Fruit fly (Drosophila melanogaster): ENCODE results near the gene cad.

The cad gene

DNA sequence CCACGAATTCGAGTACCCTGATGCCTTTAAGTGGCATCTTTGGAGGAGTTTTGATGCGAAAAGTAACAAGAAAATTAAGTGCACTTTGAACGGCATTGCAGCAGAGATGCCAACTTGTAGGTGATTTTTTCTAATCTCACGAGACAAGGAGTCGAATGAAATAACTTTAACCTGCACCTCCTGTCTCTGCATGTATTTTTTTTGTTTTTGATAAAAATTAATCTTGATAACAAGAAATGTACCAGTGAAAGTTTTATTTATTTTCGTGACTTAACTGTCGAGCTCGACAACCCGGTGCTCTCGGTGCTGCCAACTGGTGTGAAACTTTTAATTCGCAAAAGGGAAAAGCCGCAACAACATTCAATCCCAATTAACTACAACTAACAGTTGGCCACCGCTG, 18.4 kb upstream of the cad start, which contains the start of the genes Amacr and Ns4 (continued):
- no peak for TF ChIP-seq fru (optimal IDR thresholded peaks at IDR 0.05)
- TF ChIP-seq Sox102F (GFP tag; optimal IDR thresholded peaks at IDR 0.05), result no peak
- peak; percentile 66 for TF ChIP-seq grau (tag; optimal IDR thresholded peaks at IDR 0.05)
- no peak for TF ChIP-seq hbn (GFP tag; IDR thresholded peaks at IDR 0.05; ENCODE audit: partially characterized antibody)
- TF ChIP-seq CG30403 (GFP tag; optimal IDR thresholded peaks at IDR 0.05), result peak; percentile 71
- TF ChIP-seq danr (GFP tag; IDR thresholded peaks at IDR 0.05), result no peak
- TF ChIP-seq tio (GFP tag; optimal IDR thresholded peaks at IDR 0.05), result peak; percentile 16
- TF ChIP-seq her (GFP tag; optimal IDR thresholded peaks at IDR 0.05), result peak; percentile 47
- peak; percentile 78 for TF ChIP-seq slbo (GFP tag; IDR thresholded peaks at IDR 0.05)
- TF ChIP-seq hb (GFP tag; IDR thresholded peaks at IDR 0.05; ENCODE audit: partially characterized antibody), result no peak
- TF ChIP-seq trh (GFP tag; optimal IDR thresholded peaks at IDR 0.05), result no peak
- no peak for TF ChIP-seq sr (GFP tag; IDR thresholded peaks at IDR 0.05)
- TF ChIP-seq chn (GFP tag; optimal IDR thresholded peaks at IDR 0.05), result peak; percentile 65
- no peak for TF ChIP-seq vnd (GFP tag; IDR thresholded peaks at IDR 0.05; ENCODE audit: partially characterized antibody)
- TF ChIP-seq CG7271 (tag; optimal IDR thresholded peaks at IDR 0.05), result no peak
- TF ChIP-seq ewg (GFP tag; optimal IDR thresholded peaks at IDR 0.05), result peak; percentile 42
- TF ChIP-seq bcd (GFP tag; optimal IDR thresholded peaks at IDR 0.05), result peak; percentile 29
- no peak for TF ChIP-seq scrt (GFP tag; optimal IDR thresholded peaks at IDR 0.05)
- TF ChIP-seq CG8388 (GFP tag; optimal IDR thresholded peaks at IDR 0.05), result no peak
- TF ChIP-seq CG15479 (GFP tag; optimal IDR thresholded peaks at IDR 0.05), result no peak
- TF ChIP-seq CG14965 (GFP tag; optimal IDR thresholded peaks at IDR 0.05; ENCODE audit: borderline replicate concordance), result no peak
- peak; percentile 26 for TF ChIP-seq NK7.1 (GFP tag; optimal IDR thresholded peaks at IDR 0.05)
- no peak for TF ChIP-seq MTF-1 (GFP tag; optimal IDR thresholded peaks at IDR 0.05; ENCODE audit: borderline replicate concordance)
- no peak for TF ChIP-seq hkb (optimal IDR thresholded peaks at IDR 0.05)
- TF ChIP-seq hkb (GFP tag; IDR thresholded peaks at IDR 0.05), result no peak
- no peak for TF ChIP-seq gt (GFP tag; IDR thresholded peaks at IDR 0.05)
- TF ChIP-seq pfk (GFP tag; optimal IDR thresholded peaks at IDR 0.05), result no peak
- no peak for TF ChIP-seq unpg (GFP tag; optimal IDR thresholded peaks at IDR 0.05)
- peak; percentile 43 for TF ChIP-seq vvl (GFP tag; IDR thresholded peaks at IDR 0.05)
- no peak for TF ChIP-seq Vsx1 (GFP tag; optimal IDR thresholded peaks at IDR 0.05)
- TF ChIP-seq CG11093 (GFP tag; IDR thresholded peaks at IDR 0.05), result no peak
- TF ChIP-seq Bdp1 (GFP tag; optimal IDR thresholded peaks at IDR 0.05), result peak; percentile 34
- TF ChIP-seq Stat92E (GFP tag; optimal IDR thresholded peaks at IDR 0.05), result no peak
- no peak for TF ChIP-seq CG31441 (GFP tag; IDR thresholded peaks at IDR 0.05)
- TF ChIP-seq CG12104 (GFP tag; optimal IDR thresholded peaks at IDR 0.05), result peak; percentile 23
- TF ChIP-seq CG12769 (tag; optimal IDR thresholded peaks at IDR 0.05), result no peak
- no peak for TF ChIP-seq Hr78 (GFP tag; optimal IDR thresholded peaks at IDR 0.05)
- TF ChIP-seq fd3F (GFP tag; optimal IDR thresholded peaks at IDR 0.05), result peak; percentile 28
- TF ChIP-seq zen (tag; optimal IDR thresholded peaks at IDR 0.05), result peak; percentile 26
- no peak for TF ChIP-seq yki (optimal IDR thresholded peaks at IDR 0.05)
- TF ChIP-seq nom (GFP tag; optimal IDR thresholded peaks at IDR 0.05), result peak; percentile 76
- TF ChIP-seq CG32772 (GFP tag; IDR thresholded peaks at IDR 0.05), result no peak
- peak; percentile 69 for TF ChIP-seq Ptx1 (GFP tag; IDR thresholded peaks at IDR 0.05)
- peak; percentile 28 for TF ChIP-seq Dp (GFP tag; optimal IDR thresholded peaks at IDR 0.05)
- no peak for TF ChIP-seq CG10274 (GFP tag; optimal IDR thresholded peaks at IDR 0.05)
- TF ChIP-seq CG18262 (tag; optimal IDR thresholded peaks at IDR 0.05), result no peak
- TF ChIP-seq CG12155 (GFP tag; optimal IDR thresholded peaks at IDR 0.05), result peak; percentile 52
- TF ChIP-seq BtbVII (GFP tag; optimal IDR thresholded peaks at IDR 0.05), result no peak
- TF ChIP-seq inv (GFP tag; IDR thresholded peaks at IDR 0.05; ENCODE audit: partially characterized antibody), result no peak
- peak; percentile 50 to 56 for TF ChIP-seq Pdp1 (GFP tag; optimal IDR thresholded peaks at IDR 0.05)
- no peak for TF ChIP-seq Fer1 (GFP tag; optimal IDR thresholded peaks at IDR 0.05)

All from whole organism, embryonic.